Fruit fly (Drosophila melanogaster): ENCODE data around the gene GstD1.
A peak's percentile ranks its signal among the peaks of the same experiment; 100 is the strongest.

The GstD1 gene

DNA sequence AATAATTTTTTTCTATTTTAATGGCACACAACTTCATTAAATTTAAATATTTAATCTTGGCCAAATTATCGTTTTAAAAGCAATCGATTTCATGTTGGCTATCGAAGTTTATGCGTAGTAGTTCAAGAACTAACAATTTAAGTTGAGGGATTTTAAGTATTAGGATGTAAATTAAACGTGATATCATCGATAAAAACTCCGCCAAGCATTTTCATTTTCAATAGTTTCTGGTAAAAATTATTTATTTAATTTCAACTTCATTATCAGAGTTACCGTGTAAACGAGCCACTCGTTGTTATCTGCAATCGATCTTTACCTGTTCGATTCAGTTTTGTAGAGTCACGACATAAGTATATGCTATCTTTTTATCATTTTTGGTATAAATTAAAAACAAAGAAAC, 33.9 kb upstream of the GstD1 start (continued):
- TF ChIP-seq yki (optimal IDR thresholded peaks at IDR 0.05) (no peak), Taf1 (GFP tag; IDR thresholded peaks at IDR 0.05) (peak; percentile 92), zen2 (GFP tag; IDR thresholded peaks at IDR 0.05; ENCODE audit: partially characterized antibody) (0 out of 3 replicates have a peak, but pooled peaks have one; percentile 17), wdn (GFP tag; IDR thresholded peaks at IDR 0.05) (peak; percentile 93), CG2116 (GFP tag; optimal IDR thresholded peaks at IDR 0.05) (peak; percentile 91), slou (GFP tag; optimal IDR thresholded peaks at IDR 0.05) (peak; percentile 86), lola (GFP tag; optimal IDR thresholded peaks at IDR 0.05) (peak in 1 of 3 experiments; percentile 99), oc (tag; optimal IDR thresholded peaks at IDR 0.05) (peak; percentile 98), NFAT (GFP tag; IDR thresholded peaks at IDR 0.05) (peak; percentile 92), Bteb2 (GFP tag; optimal IDR thresholded peaks at IDR 0.05) (peak; percentile 96), Myb (GFP tag; optimal IDR thresholded peaks at IDR 0.05) (peak; percentile 70), Dll (GFP tag; IDR thresholded peaks at IDR 0.05; ENCODE audit: partially characterized antibody) (peak; percentile 72), Chrac-16 (GFP tag; optimal IDR thresholded peaks at IDR 0.05) (peak; percentile 94), vfl (GFP tag; optimal IDR thresholded peaks at IDR 0.05) (peak; percentile 93), Camta (GFP tag; optimal IDR thresholded peaks at IDR 0.05) (peak; percentile 96), gsb-n (tag; optimal IDR thresholded peaks at IDR 0.05) (peak; percentile 98), CG17802 (tag; optimal IDR thresholded peaks at IDR 0.05) (peak; percentile 89), crol (GFP tag; IDR thresholded peaks at IDR 0.05) (peak; percentile 47; the same call in 1 of the 2 replicates), kah (GFP tag; optimal IDR thresholded peaks at IDR 0.05) (peak; percentile 97), B-H1 (GFP tag; IDR thresholded peaks at IDR 0.05) (peak; percentile 93; the same call in 2 of the 3 replicates), Oli (tag; optimal IDR thresholded peaks at IDR 0.05) (peak; percentile 97), stc (GFP tag; IDR thresholded peaks at IDR 0.05) (peak; percentile 97), bbx (GFP tag; IDR thresholded peaks at IDR 0.05; ENCODE audit: partially characterized antibody) (no peak), CG11504 (tag; optimal IDR thresholded peaks at IDR 0.05) (peak; percentile 97), ERR (GFP tag; optimal IDR thresholded peaks at IDR 0.05) (peak; percentile 92), CG4328 (GFP tag; optimal IDR thresholded peaks at IDR 0.05) (peak; percentile 97), CTCF (GFP tag; optimal IDR thresholded peaks at IDR 0.05) (peak; percentile 70), zfh2 (GFP tag; optimal IDR thresholded peaks at IDR 0.05) (peak; percentile 87), CG10462 (GFP tag; optimal IDR thresholded peaks at IDR 0.05) (peak; percentile 93), Nf-YA (GFP tag; IDR thresholded peaks at IDR 0.05) (peak; percentile 99), stwl (tag; optimal IDR thresholded peaks at IDR 0.05) (peak; percentile 99), bsh (GFP tag; optimal IDR thresholded peaks at IDR 0.05) (peak; percentile 79 to 99), hb (GFP tag; IDR thresholded peaks at IDR 0.05; ENCODE audit: partially characterized antibody) (no peak), Sry-β (GFP tag; optimal IDR thresholded peaks at IDR 0.05) (peak; percentile 74), Elba2 (GFP tag; optimal IDR thresholded peaks at IDR 0.05) (peak; percentile 81), Blimp-1 (GFP tag; optimal IDR thresholded peaks at IDR 0.05) (peak; percentile 97), bcd (GFP tag; optimal IDR thresholded peaks at IDR 0.05) (peak; percentile 97), Fer3 (tag; optimal IDR thresholded peaks at IDR 0.05) (peak; percentile 99), fru (optimal IDR thresholded peaks at IDR 0.05) (no peak), CG4617 (GFP tag; optimal IDR thresholded peaks at IDR 0.05; ENCODE audit: borderline replicate concordance) (peak; percentile 84), B-H2 (GFP tag; optimal IDR thresholded peaks at IDR 0.05) (peak; percentile 98), CG7357 (GFP tag; IDR thresholded peaks at IDR 0.05) (peak; percentile 69), CG11696 (GFP tag; IDR thresholded peaks at IDR 0.05) (peak; percentile 95), lilli (GFP tag; optimal IDR thresholded peaks at IDR 0.05) (peak; percentile 96), CG4282 (GFP tag; optimal IDR thresholded peaks at IDR 0.05) (peak; percentile 76), dpn (GFP tag; optimal IDR thresholded peaks at IDR 0.05) (peak; percentile 94), chinmo (GFP tag; IDR thresholded peaks at IDR 0.05; ENCODE audit: partially characterized antibody) (no peak), CG12744 (GFP tag; optimal IDR thresholded peaks at IDR 0.05) (peak; percentile 94), CG3163 (GFP tag; optimal IDR thresholded peaks at IDR 0.05) (peak; percentile 75), gt (GFP tag; IDR thresholded peaks at IDR 0.05) (peak; percentile 85), Ets65A (GFP tag) (peak; percentile 98), tx (GFP tag; optimal IDR thresholded peaks at IDR 0.05) (peak; percentile 84)
